Worm (Caenorhabditis elegans) whole organism, young adult: ENCODE data around the gene C17G10.7.

Experiments used
- C06A6.2 ChIP-seq: fragments of 200-800 bp; sonication (Bioruptor generic); conservative IDR thresholded peaks from 2 replicates; pipeline ENCODE4 v1.3.6; 2022; ENCODE audit warnings: missing genetic modification characterization, missing compliant biosample characterization
- D2030.7 ChIP-seq: fragments of 200-800 bp; sonication (Bioruptor generic); IDR thresholded peaks from 2 replicates; pipeline ENCODE4 v1.3.6; 2022; ENCODE audit warnings: missing genetic modification reagents, missing genetic modification characterization, missing compliant biosample characterization
- F33H1.4 ChIP-seq: fragments of 200-800 bp; sonication (Bioruptor generic); IDR thresholded peaks from 2 replicates; pipeline ENCODE4 v1.3.6; 2022; ENCODE audit warnings: missing genetic modification reagents, missing genetic modification characterization, missing compliant biosample characterization
- F49E8.2 ChIP-seq: sonication (generic microtip); optimal IDR thresholded peaks from 3 replicates; lab custom pipeline; 2017; ENCODE audit warnings: missing genetic modification characterization, mild to moderate bottlenecking, missing compliant biosample characterization, antibody characterized with exemption, moderate library complexity; ENCODE audit not compliant: insufficient read depth
- F52B5.7 ChIP-seq: sonication (generic microtip); optimal IDR thresholded peaks from 2 replicates; lab custom pipeline; 2016; ENCODE audit warnings: mild to moderate bottlenecking, missing genetic modification characterization, missing compliant biosample characterization
- F57C9.4 ChIP-seq: sonication (generic microtip); optimal IDR thresholded peaks from 2 replicates; lab custom pipeline; 2017; ENCODE audit warnings: mild to moderate bottlenecking, missing genetic modification characterization, missing compliant biosample characterization
- T07F8.4 ChIP-seq: sonication (generic microtip); optimal IDR thresholded peaks from 2 replicates; lab custom pipeline; 2016; ENCODE audit warnings: mild to moderate bottlenecking, missing genetic modification characterization, moderate library complexity, missing compliant biosample characterization
- Y95B8A.8 ChIP-seq: fragments of 200-800 bp; sonication (Bioruptor generic); IDR thresholded peaks from 2 replicates; pipeline ENCODE4 v1.3.6; 2022; ENCODE audit warnings: missing genetic modification reagents, missing genetic modification characterization, missing compliant biosample characterization
- akir-1 ChIP-seq: fragments of 200-800 bp; sonication (Bioruptor generic); optimal IDR thresholded peaks from 2 replicates; lab custom pipeline; 2018; ENCODE audit warnings: mild to moderate bottlenecking, missing genetic modification characterization, moderate library complexity, missing compliant biosample characterization
- ama-1 ChIP-seq, 3 experiments: fragments of 150-350 bp in 1 of 3; sonication (generic microtip) in 2 of 3; optimal IDR thresholded peaks; 2 replicates each; lab custom pipeline; 2014 to 2018; ENCODE audit warnings: missing biosample characterization in 2 of 3, missing genetic modification characterization in 2 of 3, missing genetic modification reagents in 2 of 3
- aptf-3 ChIP-seq: fragments of 200-800 bp; sonication (Bioruptor generic); IDR thresholded peaks from 2 replicates; pipeline ENCODE4 v1.3.6; 2022; ENCODE audit warnings: missing genetic modification characterization, missing compliant biosample characterization
- attf-6 ChIP-seq: fragments of 200-800 bp; sonication (Bioruptor generic); IDR thresholded peaks from 2 replicates; pipeline ENCODE4 v1.3.6; 2022; ENCODE audit warnings: missing genetic modification reagents, missing genetic modification characterization, missing compliant biosample characterization
- ccch-3 ChIP-seq: fragments of 200-800 bp; sonication (Bioruptor generic); optimal IDR thresholded peaks from 2 replicates; lab custom pipeline; 2018; ENCODE audit warnings: mild to moderate bottlenecking, missing genetic modification characterization, missing compliant biosample characterization
- cebp-1 ChIP-seq, 2 experiments: fragments of 200-800 bp in 1 of 2; sonication (Bioruptor generic) in 1 of 2; sonication (generic microtip) in 1 of 2; IDR thresholded peaks in 1 of 2; optimal IDR thresholded peaks in 1 of 2; 2 replicates each; pipeline versions ENCODE4 v1.3.6 to Lab custom; 2017 to 2022; ENCODE audit warnings: missing compliant biosample characterization in 2 of 2, missing genetic modification characterization in 2 of 2, mild to moderate bottlenecking in 1 of 2, missing genetic modification reagents in 1 of 2, moderate library complexity in 1 of 2
- chd-7 ChIP-seq: sonication (generic microtip); optimal IDR thresholded peaks from 2 replicates; lab custom pipeline; 2016; ENCODE audit warnings: mild to moderate bottlenecking, missing genetic modification characterization, moderate library complexity, missing compliant biosample characterization
- die-1 ChIP-seq: sonication (generic microtip); optimal IDR thresholded peaks from 2 replicates; lab custom pipeline; 2016; ENCODE audit warnings: missing genotype, mild to moderate bottlenecking, missing genetic modification characterization, missing compliant biosample characterization
- dox-1 ChIP-seq: fragments of 200-800 bp; sonication (Bioruptor generic); IDR thresholded peaks from 2 replicates; pipeline ENCODE4 v1.3.6; 2022; ENCODE audit warnings: missing genetic modification reagents, missing genetic modification characterization, missing compliant biosample characterization
- efl-1 ChIP-seq: fragments of 150-350 bp; optimal IDR thresholded peaks from 2 replicates; lab custom pipeline; 2014; ENCODE audit warnings: missing biosample characterization, missing genetic modification reagents, missing genetic modification characterization
- egl-44 ChIP-seq: fragments of 200-800 bp; sonication (Bioruptor generic); IDR thresholded peaks from 2 replicates; pipeline ENCODE4 v1.3.6; 2022; ENCODE audit warnings: missing genetic modification reagents, missing genetic modification characterization, missing compliant biosample characterization
- ekl-4 ChIP-seq: fragments of 200-800 bp; sonication (Bioruptor generic); IDR thresholded peaks from 2 replicates; pipeline ENCODE4 v1.3.6; 2022; ENCODE audit warnings: missing genetic modification reagents, missing genetic modification characterization, missing compliant biosample characterization
- gei-17 ChIP-seq: fragments of 200-800 bp; sonication (Bioruptor generic); optimal IDR thresholded peaks from 2 replicates; lab custom pipeline; 2018; ENCODE audit warnings: mild to moderate bottlenecking, missing genetic modification characterization, missing compliant biosample characterization
- hlh-12 ChIP-seq: sonication (generic microtip); optimal IDR thresholded peaks from 2 replicates; lab custom pipeline; 2016; ENCODE audit warnings: missing genetic modification characterization, missing compliant biosample characterization
- hlh-26 ChIP-seq: fragments of 200-800 bp; sonication (Bioruptor generic); conservative IDR thresholded peaks from 2 replicates; pipeline ENCODE4 v1.3.6; 2022; ENCODE audit warnings: missing genetic modification reagents, missing genetic modification characterization, missing compliant biosample characterization
- hmg-20 ChIP-seq: fragments of 200-800 bp; sonication (Bioruptor generic); IDR thresholded peaks from 2 replicates; pipeline ENCODE4 v1.3.6; 2022; ENCODE audit warnings: missing genetic modification reagents, missing genetic modification characterization, missing compliant biosample characterization
- let-607 ChIP-seq, 2 experiments: fragments of 200-800 bp in 1 of 2; sonication (Bioruptor generic) in 1 of 2; sonication (generic microtip) in 1 of 2; optimal IDR thresholded peaks; 2 replicates each; lab custom pipeline; 2016 to 2018; ENCODE audit warnings: mild to moderate bottlenecking in 2 of 2, missing compliant biosample characterization in 2 of 2, missing genetic modification characterization in 2 of 2, moderate library complexity in 2 of 2, missing genotype in 1 of 2
- lin-35 ChIP-seq, 3 experiments: fragments of 150-350 bp in 2 of 3; sonication (generic microtip) in 1 of 3; optimal IDR thresholded peaks; 2 replicates each; lab custom pipeline; 2014 to 2018; ENCODE audit warnings: missing biosample characterization in 3 of 3, missing genetic modification characterization in 3 of 3, missing genetic modification reagents in 3 of 3
- lin-40 ChIP-seq: sonication (generic microtip); optimal IDR thresholded peaks from 2 replicates; lab custom pipeline; 2016; ENCODE audit warnings: missing genetic modification characterization, mild to moderate bottlenecking, missing compliant biosample characterization, missing genotype, missing genetic modification reagents
- lin-54 ChIP-seq: fragments of 200-800 bp; sonication (Bioruptor generic); optimal IDR thresholded peaks from 2 replicates; lab custom pipeline; 2018; ENCODE audit warnings: mild to moderate bottlenecking, missing genetic modification characterization, missing compliant biosample characterization
- madf-6 ChIP-seq: fragments of 200-800 bp; sonication (Bioruptor generic); IDR thresholded peaks from 2 replicates; pipeline ENCODE4 v1.3.6; 2022; ENCODE audit warnings: missing genetic modification reagents, missing genetic modification characterization, missing compliant biosample characterization
- mcd-1 ChIP-seq: fragments of 200-800 bp; sonication (Bioruptor generic); IDR thresholded peaks from 2 replicates; pipeline ENCODE4 v1.3.6; 2022; ENCODE audit warnings: missing genetic modification reagents, missing genetic modification characterization, missing compliant biosample characterization
- mxl-1 ChIP-seq: sonication (generic microtip); optimal IDR thresholded peaks from 2 replicates; lab custom pipeline; 2016; ENCODE audit warnings: missing genetic modification characterization, missing compliant biosample characterization
- nhr-27 ChIP-seq: fragments of 200-800 bp; sonication (Bioruptor generic); optimal IDR thresholded peaks from 2 replicates; lab custom pipeline; 2018; ENCODE audit warnings: mild to moderate bottlenecking, missing genetic modification characterization, moderate library complexity, missing compliant biosample characterization
- pbrm-1 ChIP-seq: fragments of 200-800 bp; sonication (Bioruptor generic); IDR thresholded peaks from 2 replicates; pipeline ENCODE4 v1.3.6; 2022; ENCODE audit warnings: missing genetic modification reagents, missing genetic modification characterization, missing compliant biosample characterization
- rcor-1 ChIP-seq: fragments of 200-800 bp; sonication (Bioruptor generic); IDR thresholded peaks from 2 replicates; pipeline ENCODE4 v1.3.6; 2022; ENCODE audit warnings: missing genetic modification reagents, missing genetic modification characterization, missing compliant biosample characterization
- repo-1 ChIP-seq: sonication (generic microtip); optimal IDR thresholded peaks from 2 replicates; lab custom pipeline; 2017; ENCODE audit warnings: mild to moderate bottlenecking, missing genetic modification characterization, missing compliant biosample characterization
- sdz-38 ChIP-seq: sonication (generic microtip); optimal IDR thresholded peaks from 2 replicates; lab custom pipeline; 2016; ENCODE audit warnings: missing genotype, missing genetic modification characterization, missing compliant biosample characterization
- sea-2 ChIP-seq: fragments of 200-800 bp; sonication (Bioruptor generic); IDR thresholded peaks from 2 replicates; pipeline ENCODE4 v1.3.6; 2022; ENCODE audit warnings: missing genetic modification characterization, missing compliant biosample characterization
- snpc-1.1 ChIP-seq: sonication (generic microtip); optimal IDR thresholded peaks from 2 replicates; lab custom pipeline; 2017; ENCODE audit warnings: missing genetic modification characterization, mild to moderate bottlenecking, missing compliant biosample characterization, antibody characterized with exemption, moderate library complexity, missing genotype, missing genetic modification reagents; ENCODE audit not compliant: insufficient read depth
- snpc-1.3 ChIP-seq: sonication (generic microtip); optimal IDR thresholded peaks from 2 replicates; lab custom pipeline; 2017; ENCODE audit warnings: missing genetic modification characterization, mild to moderate bottlenecking, missing compliant biosample characterization, antibody characterized with exemption, moderate library complexity, missing genotype, missing genetic modification reagents; ENCODE audit not compliant: insufficient read depth
- snpc-3.4 ChIP-seq: sonication (generic microtip); optimal IDR thresholded peaks from 2 replicates; lab custom pipeline; 2017; ENCODE audit warnings: missing genetic modification characterization, mild to moderate bottlenecking, missing compliant biosample characterization, antibody characterized with exemption, moderate library complexity, missing genotype, missing genetic modification reagents
- snpc-4 ChIP-seq, 5 experiments: fragments of 150-350 bp in 1 of 5; sonication (generic microtip) in 4 of 5; optimal IDR thresholded peaks; 2 replicates each; lab custom pipeline; 2014 to 2018; ENCODE audit warnings: missing genetic modification characterization in 5 of 5, missing biosample characterization in 3 of 5, antibody characterized with exemption in 2 of 5, mild to moderate bottlenecking in 2 of 5, missing compliant biosample characterization in 2 of 5, missing genotype in 2 of 5, moderate library complexity in 2 of 5, missing genetic modification reagents in 1 of 5
- zim-3 ChIP-seq: sonication (generic microtip); optimal IDR thresholded peaks from 2 replicates; lab custom pipeline; 2017; ENCODE audit warnings: mild to moderate bottlenecking, missing genetic modification characterization, moderate library complexity, missing compliant biosample characterization
- ztf-25 ChIP-seq: fragments of 200-800 bp; sonication (Bioruptor generic); IDR thresholded peaks from 2 replicates; pipeline ENCODE4 v1.3.6; 2022; ENCODE audit warnings: missing genetic modification reagents, missing genetic modification characterization, missing compliant biosample characterization
- ztf-3 ChIP-seq: fragments of 200-800 bp; sonication (Bioruptor generic); optimal IDR thresholded peaks from 2 replicates; lab custom pipeline; 2018; ENCODE audit warnings: mild to moderate bottlenecking, missing genetic modification characterization, missing compliant biosample characterization

Gene C17G10.7

DNA sequence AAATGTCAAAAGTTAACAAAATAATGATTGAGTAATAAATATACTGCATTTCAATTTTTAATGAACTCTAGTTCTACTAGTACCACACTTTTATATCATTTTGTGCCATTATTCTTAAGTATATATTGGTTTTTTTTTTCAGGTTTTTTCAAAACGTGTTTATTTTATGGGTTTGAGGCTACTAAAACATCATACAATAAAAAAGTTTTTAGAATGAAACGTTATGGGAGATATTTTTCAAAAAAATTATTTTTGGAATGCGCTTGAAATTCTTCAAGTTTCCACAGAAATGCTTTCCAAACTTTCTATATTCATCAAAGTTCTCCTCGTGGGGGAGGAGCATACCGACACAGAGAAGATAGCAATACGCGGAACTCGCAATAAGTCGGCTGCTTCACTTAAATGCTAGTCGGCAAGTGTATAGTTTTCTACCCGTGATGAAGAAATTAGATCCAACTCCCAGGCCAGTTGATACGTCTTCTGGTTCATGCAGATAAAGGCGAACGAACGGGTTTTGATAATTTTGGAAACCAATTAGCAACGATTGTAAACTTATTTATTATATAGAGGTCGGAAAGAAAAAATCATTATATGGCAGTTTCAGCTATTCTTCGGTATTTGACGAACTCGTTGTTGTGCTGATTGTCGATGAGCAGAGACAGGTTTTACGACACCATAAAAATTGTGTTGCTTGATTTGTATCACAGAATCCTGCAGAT lies 8.2 kb downstream of the C17G10.7 start, which contains the start of gene C17G10.10 (continued):
- no peak for TF ChIP-seq hlh-26 (GFP tag; lab: Robert Waterston, UW)
- 0 out of 2 replicates have a peak, but pooled peaks have one; percentile 11 for TF ChIP-seq hmg-20 (GFP tag; lab: Robert Waterston, UW)
- TF ChIP-seq attf-6 (GFP tag; lab: Robert Waterston, UW), result peak; percentile 89
- TF ChIP-seq ekl-4, result peak; percentile 73; the same call in 1 of the 2 replicates
- no peak for TF ChIP-seq mxl-1
- TF ChIP-seq dox-1, result peak; percentile 79
- no peak for TF ChIP-seq F52B5.7 (tag; lab: Kevin White, UChicago)
- TF ChIP-seq rcor-1 (GFP tag; lab: Robert Waterston, UW), result peak; percentile 66
- TF ChIP-seq hlh-12 (tag; lab: Kevin White, UChicago), result no peak
- peak; percentile 78 for TF ChIP-seq repo-1
- TF ChIP-seq egl-44, result 0 out of 2 replicates have a peak, but pooled peaks have one; percentile 13
- TF ChIP-seq snpc-3.4, result peak; percentile 97
- TF ChIP-seq ztf-25 (GFP tag; lab: Robert Waterston, UW), result no peak
- peak; percentile 53 for TF ChIP-seq F33H1.4 (GFP tag; lab: Robert Waterston, UW)
- TF ChIP-seq C06A6.2 (GFP tag; lab: Robert Waterston, UW), result no peak
- TF ChIP-seq F57C9.4, result no peak
- TF ChIP-seq D2030.7, result peak; percentile 82
- no peak for TF ChIP-seq nhr-27 (tag; lab: Kevin White, UChicago)
- peak; percentile 81 for TF ChIP-seq madf-6 (GFP tag; lab: Robert Waterston, UW)
- peak; percentile 83 for TF ChIP-seq ama-1 (optimal IDR thresholded peaks at IDR 0.05; lab: Kevin White, UChicago)
- no peak for TF ChIP-seq ama-1 (GFP tag; optimal IDR thresholded peaks at IDR 0.05; lab: Kevin White, UChicago)
- TF ChIP-seq let-607 (tag; optimal IDR thresholded peaks at IDR 0.05; lab: Kevin White, UChicago), result peak; percentile 19 to 37
- TF ChIP-seq snpc-1.3 (tag; lab: Kevin White, UChicago), result peak; percentile 87
- no peak for TF ChIP-seq aptf-3 (GFP tag; lab: Robert Waterston, UW)
- peak; percentile 64 for TF ChIP-seq mcd-1 (GFP tag; lab: Robert Waterston, UW)
- peak; percentile 75 for TF ChIP-seq lin-40 (tag; lab: Kevin White, UChicago)
- TF ChIP-seq Y95B8A.8 (GFP tag; lab: Robert Waterston, UW), result 0 out of 2 replicates have a peak, but pooled peaks have one; percentile 61
- TF ChIP-seq akir-1, result no peak
- peak; percentile 89 for TF ChIP-seq pbrm-1 (GFP tag; lab: Robert Waterston, UW)
- TF ChIP-seq lin-35 (GFP tag; optimal IDR thresholded peaks at IDR 0.05; lab: Kevin White, UChicago), result peak in 1 of 3 experiments; percentile 38
- no peak for TF ChIP-seq gei-17
- peak; percentile 88 for TF ChIP-seq F49E8.2 (tag; lab: Kevin White, UChicago)
- TF ChIP-seq zim-3 (tag; lab: Kevin White, UChicago), result peak; percentile 8
- no peak for TF ChIP-seq ztf-3 (GFP tag; lab: Kevin White, UChicago)
- TF ChIP-seq cebp-1 (GFP tag; IDR thresholded peaks at IDR 0.05; lab: Robert Waterston, UW), result no peak
- TF ChIP-seq cebp-1 (tag; optimal IDR thresholded peaks at IDR 0.05; lab: Kevin White, UChicago), result no peak
- no peak for TF ChIP-seq T07F8.4 (tag; lab: Kevin White, UChicago)
- TF ChIP-seq ccch-3 (GFP tag; lab: Kevin White, UChicago), result no peak
- peak; percentile 97 for TF ChIP-seq snpc-4 (GFP tag; optimal IDR thresholded peaks at IDR 0.05; lab: Kevin White, UChicago)
- TF ChIP-seq snpc-4 (tag; optimal IDR thresholded peaks at IDR 0.05; lab: Kevin White, UChicago), result peak; percentile 98 to 99 (median 98)
- TF ChIP-seq die-1 (tag; lab: Kevin White, UChicago), result no peak
- no peak for TF ChIP-seq chd-7 (tag; lab: Kevin White, UChicago)
- peak; percentile 21 for TF ChIP-seq efl-1 (GFP tag; lab: Kevin White, UChicago)
- no peak for TF ChIP-seq sdz-38 (tag; lab: Kevin White, UChicago)
- TF ChIP-seq lin-54 (GFP tag; lab: Kevin White, UChicago), result peak; percentile 49
- no peak for TF ChIP-seq sea-2 (GFP tag; lab: Robert Waterston, UW)
- TF ChIP-seq snpc-1.1 (tag; lab: Kevin White, UChicago), result peak; percentile 98
